Worm (Caenorhabditis elegans): ENCODE data around the gene fbxb-50.

ce11 chrII:1517354-1517753 is 38.9 kb upstream of the fbxb-50 start, which contains the start of gene math-45:
- TF ChIP-seq ceh-16 (tag; optimal IDR thresholded peaks at IDR 0.05) (no peak), skn-1 (tag; optimal IDR thresholded peaks at IDR 0.05) (no peak), nhr-12 (tag; optimal IDR thresholded peaks at IDR 0.05) (no peak), nhr-237 (tag; optimal IDR thresholded peaks at IDR 0.05) (no peak), pqm-1 (tag; optimal IDR thresholded peaks at IDR 0.05) (no peak), ceh-82 (tag; optimal IDR thresholded peaks at IDR 0.05) (no peak), ama-1 (optimal IDR thresholded peaks at IDR 0.05) (no peak), snpc-4 (tag; optimal IDR thresholded peaks at IDR 0.05) (no peak), nhr-23 (tag; optimal IDR thresholded peaks at IDR 0.05) (no peak), nhr-25 (tag; optimal IDR thresholded peaks at IDR 0.05) (no peak)
